Fruit fly (Drosophila melanogaster) whole organism, embryonic: Measurements from ENCODE around the gene Nmdar1.

ENCODE experiments used
- Adf1 ChIP-seq: fragments of 200-800 bp; sonication (Bioruptor generic); IDR thresholded peaks from 2 replicates; pipeline ENCODE4 v1.3.6; 2022; ENCODE audit warnings: missing biosample characterization, missing genetic modification characterization
- CG10543 ChIP-seq: fragments of 200-800 bp; sonication (Bioruptor generic); optimal IDR thresholded peaks from 3 replicates; lab custom pipeline; 2017; ENCODE audit warnings: missing biosample characterization, mild to moderate bottlenecking, missing genetic modification characterization, moderate library complexity
- CG10959 ChIP-seq: fragments of 200-800 bp; sonication (Bioruptor generic); IDR thresholded peaks from 2 replicates; pipeline ENCODE4 v1.3.6; 2022; ENCODE audit warnings: missing biosample characterization, missing genetic modification characterization
- CG12769 ChIP-seq: fragments of 200-800 bp; sonication (Bioruptor generic); optimal IDR thresholded peaks from 2 replicates; lab custom pipeline; 2019; ENCODE audit warnings: missing biosample characterization, mild to moderate bottlenecking, missing genetic modification characterization, moderate library complexity
- CG15514 ChIP-seq: fragments of 200-800 bp; sonication (Bioruptor generic); optimal IDR thresholded peaks from 3 replicates; lab custom pipeline; 2017; ENCODE audit warnings: missing biosample characterization, missing genetic modification characterization, mild to moderate bottlenecking, moderate library complexity, missing genetic modification reagents
- CG16779 ChIP-seq: fragments of 200-800 bp; sonication (Bioruptor generic); IDR thresholded peaks from 2 replicates; pipeline ENCODE4 v1.3.6; 2022; ENCODE audit warnings: missing biosample characterization, missing genetic modification characterization
- CG16815 ChIP-seq: fragments of 200-800 bp; sonication (Bioruptor generic); optimal IDR thresholded peaks from 3 replicates; lab custom pipeline; 2017; ENCODE audit warnings: missing biosample characterization, mild to moderate bottlenecking, missing genetic modification characterization
- CG17912 ChIP-seq: fragments of 200-800 bp; sonication (Bioruptor generic); optimal IDR thresholded peaks from 2 replicates; lab custom pipeline; 2018; ENCODE audit warnings: missing biosample characterization, mild to moderate bottlenecking, missing genetic modification characterization
- CG18599 ChIP-seq: fragments of 200-800 bp; sonication (Bioruptor generic); optimal IDR thresholded peaks from 3 replicates; lab custom pipeline; 2017; ENCODE audit warnings: missing biosample characterization, missing genetic modification characterization, mild to moderate bottlenecking, moderate library complexity, missing genetic modification reagents
- CG31441 ChIP-seq: fragments of 200-800 bp; sonication (Bioruptor generic); IDR thresholded peaks from 2 replicates; pipeline ENCODE4 v1.3.6; 2022; ENCODE audit warnings: missing biosample characterization, missing genetic modification characterization
- CG3407 ChIP-seq: fragments of 200-800 bp; sonication (Bioruptor generic); optimal IDR thresholded peaks from 2 replicates; lab custom pipeline; 2018; ENCODE audit warnings: missing biosample characterization, mild to moderate bottlenecking, missing genetic modification characterization
- CG34376 ChIP-seq: fragments of 200-800 bp; sonication (Bioruptor generic); optimal IDR thresholded peaks from 2 replicates; lab custom pipeline; 2018; ENCODE audit warnings: missing biosample characterization, mild to moderate bottlenecking, missing genetic modification characterization
- CG42726 ChIP-seq: fragments of 200-800 bp; sonication (Bioruptor generic); IDR thresholded peaks from 2 replicates; pipeline ENCODE4 v1.3.6; 2022; ENCODE audit warnings: missing biosample characterization, missing genetic modification characterization; ENCODE audit not compliant: partially characterized antibody
- CG6791 ChIP-seq: fragments of 200-800 bp; sonication (Bioruptor generic); IDR thresholded peaks from 3 replicates; pipeline ENCODE4 v1.3.6; 2022; ENCODE audit warnings: missing biosample characterization, missing genetic modification characterization; ENCODE audit not compliant: partially characterized antibody
- CG8388 ChIP-seq: fragments of 200-800 bp; sonication (Bioruptor generic); optimal IDR thresholded peaks from 2 replicates; lab custom pipeline; 2019; ENCODE audit warnings: missing biosample characterization, mild to moderate bottlenecking, missing genetic modification characterization, moderate library complexity
- Dbx ChIP-seq: fragments of 200-800 bp; sonication (Bioruptor generic); IDR thresholded peaks from 3 replicates; pipeline ENCODE4 v1.3.6; 2022; ENCODE audit warnings: missing biosample characterization, missing genetic modification characterization
- Deaf1 ChIP-seq: fragments of 200-800 bp; optimal IDR thresholded peaks from 3 replicates; lab custom pipeline; 2019; ENCODE audit warnings: missing biosample characterization, mild to moderate bottlenecking, missing genetic modification characterization, moderate library complexity
- Fer1 ChIP-seq: fragments of 200-800 bp; sonication (Bioruptor generic); optimal IDR thresholded peaks from 2 replicates; lab custom pipeline; 2017; ENCODE audit warnings: missing biosample characterization, mild to moderate bottlenecking, missing genetic modification characterization
- Gsc ChIP-seq: fragments of 200-800 bp; sonication (Bioruptor generic); IDR thresholded peaks from 2 replicates; pipeline ENCODE4 v1.3.6; 2022; ENCODE audit warnings: missing biosample characterization, missing genetic modification characterization
- HHEX ChIP-seq: fragments of 200-800 bp; sonication (Bioruptor generic); optimal IDR thresholded peaks from 3 replicates; lab custom pipeline; 2017; ENCODE audit warnings: missing biosample characterization, mild to moderate bottlenecking, missing genetic modification characterization, missing genetic modification reagents
- Jarid2 ChIP-seq: fragments of 200-800 bp; sonication (Bioruptor generic); optimal IDR thresholded peaks from 3 replicates; lab custom pipeline; 2017; ENCODE audit warnings: mild to moderate bottlenecking, missing biosample characterization, missing genetic modification reagents, missing genetic modification characterization
- Sox100B ChIP-seq: fragments of 200-800 bp; sonication (Bioruptor generic); optimal IDR thresholded peaks from 3 replicates; lab custom pipeline; 2018; ENCODE audit warnings: missing biosample characterization, mild to moderate bottlenecking, missing genetic modification characterization
- Tbp ChIP-seq: fragments of >200 bp; optimal IDR thresholded peaks from 2 replicates; lab custom pipeline; 2018; ENCODE audit warnings: missing biosample characterization, missing genetic modification characterization
- Trl ChIP-seq, 3 experiments: fragments of >200 bp in 2 of 3; fragments of 200-800 bp in 1 of 3; sonication (Bioruptor generic) in 1 of 3; optimal IDR thresholded peaks; 2 replicates in 1 of 3; 3 replicates in 2 of 3; lab custom pipeline; 2016 to 2017; ENCODE audit warnings: missing biosample characterization in 1 of 3, missing genetic modification characterization in 1 of 3
- bbx ChIP-seq: fragments of 200-800 bp; sonication (Bioruptor generic); IDR thresholded peaks from 2 replicates; pipeline ENCODE4 v1.3.6; 2022; ENCODE audit warnings: missing biosample characterization, missing genetic modification characterization; ENCODE audit not compliant: partially characterized antibody
- cg ChIP-seq: fragments of 200-800 bp; sonication (Bioruptor generic); optimal IDR thresholded peaks from 3 replicates; lab custom pipeline; 2019; ENCODE audit warnings: missing biosample characterization, mild to moderate bottlenecking, missing genetic modification characterization, moderate library complexity
- chinmo ChIP-seq: fragments of 200-800 bp; sonication (Bioruptor generic); IDR thresholded peaks from 4 replicates; pipeline ENCODE4 v1.3.6; 2022; ENCODE audit warnings: missing biosample characterization, missing genetic modification characterization; ENCODE audit not compliant: partially characterized antibody
- crp ChIP-seq, 2 experiments: fragments of 200-800 bp; sonication (Bioruptor generic); optimal IDR thresholded peaks; 2 replicates in 1 of 2; 3 replicates in 1 of 2; lab custom pipeline; 2017; ENCODE audit warnings: missing biosample characterization in 2 of 2, missing genetic modification characterization in 2 of 2, mild to moderate bottlenecking in 1 of 2, moderate library complexity in 1 of 2
- ewg ChIP-seq: fragments of 200-800 bp; sonication (Bioruptor generic); optimal IDR thresholded peaks from 3 replicates; lab custom pipeline; 2017; ENCODE audit warnings: mild to moderate bottlenecking, missing biosample characterization, missing genetic modification reagents, missing genetic modification characterization
- ftz-f1 ChIP-seq: fragments of 200-800 bp; sonication (Bioruptor generic); optimal IDR thresholded peaks from 2 replicates; lab custom pipeline; 2016; ENCODE audit warnings: missing biosample characterization, missing genetic modification characterization
- gcm2 ChIP-seq: fragments of 200-800 bp; sonication (Bioruptor generic); optimal IDR thresholded peaks from 2 replicates; lab custom pipeline; 2016; ENCODE audit warnings: missing biosample characterization, missing genetic modification characterization
- gsb ChIP-seq: fragments of 200-800 bp; sonication (Bioruptor generic); IDR thresholded peaks from 2 replicates; pipeline ENCODE4 v1.3.6; 2022; ENCODE audit warnings: missing biosample characterization, missing genetic modification characterization
- h ChIP-seq: fragments of >200 bp; optimal IDR thresholded peaks from 2 replicates; lab custom pipeline; 2017
- kah ChIP-seq: fragments of 200-800 bp; sonication (Bioruptor generic); optimal IDR thresholded peaks from 2 replicates; lab custom pipeline; 2018; ENCODE audit warnings: missing biosample characterization, mild to moderate bottlenecking, missing genetic modification characterization
- nerfin-2 ChIP-seq: fragments of 200-800 bp; sonication (Bioruptor generic); IDR thresholded peaks from 2 replicates; pipeline ENCODE4 v1.3.6; 2022; ENCODE audit warnings: missing biosample characterization, missing genetic modification characterization; ENCODE audit not compliant: partially characterized antibody
- pan ChIP-seq, 4 experiments: fragments of >200 bp in 3 of 4; fragments of 200-800 bp in 1 of 4; sonication (Bioruptor generic) in 1 of 4; optimal IDR thresholded peaks in 3 of 4; IDR thresholded peaks in 1 of 4; 2 replicates each; pipeline versions ENCODE4 v1.3.6 to Lab custom; 2017 to 2022; ENCODE audit warnings: missing biosample characterization in 2 of 4, missing genetic modification characterization in 2 of 4, mixed read lengths in 1 of 4
- pros ChIP-seq: fragments of 200-800 bp; sonication (Bioruptor generic); optimal IDR thresholded peaks from 3 replicates; lab custom pipeline; 2019; ENCODE audit warnings: missing biosample characterization, mild to moderate bottlenecking, missing genetic modification characterization, moderate library complexity
- rib ChIP-seq: fragments of 200-800 bp; sonication (Bioruptor generic); IDR thresholded peaks from 2 replicates; pipeline ENCODE4 v1.3.6; 2022; ENCODE audit warnings: missing biosample characterization, missing genetic modification characterization
- run ChIP-seq: fragments of 200-800 bp; sonication (Bioruptor generic); optimal IDR thresholded peaks from 3 replicates; lab custom pipeline; 2018; ENCODE audit warnings: missing biosample characterization, mild to moderate bottlenecking, missing genetic modification characterization
- scrt ChIP-seq: fragments of 200-800 bp; sonication (Bioruptor generic); optimal IDR thresholded peaks from 2 replicates; lab custom pipeline; 2018; ENCODE audit warnings: missing biosample characterization, mild to moderate bottlenecking, missing genetic modification characterization, moderate library complexity
- sd ChIP-seq: fragments of 200-800 bp; sonication (Bioruptor generic); optimal IDR thresholded peaks from 3 replicates; lab custom pipeline; 2018; ENCODE audit warnings: missing biosample characterization, mild to moderate bottlenecking, missing genetic modification characterization, moderate library complexity
- sens ChIP-seq: fragments of 200-800 bp; sonication (Bioruptor generic); peaks from one replicate; lab custom pipeline; 2016; ENCODE audit warnings: missing biosample characterization, missing genetic modification characterization
- sna ChIP-seq: fragments of 200-800 bp; sonication (Bioruptor generic); IDR thresholded peaks from 2 replicates; pipeline ENCODE4 v1.3.6; 2022; ENCODE audit warnings: missing biosample characterization, missing genetic modification characterization; ENCODE audit not compliant: partially characterized antibody
- so ChIP-seq: fragments of 200-800 bp; sonication (Bioruptor generic); IDR thresholded peaks from 3 replicates; pipeline ENCODE4 v1.3.6; 2022; ENCODE audit warnings: missing biosample characterization, missing genetic modification characterization
- unc-4 ChIP-seq: fragments of 200-800 bp; sonication (Bioruptor generic); IDR thresholded peaks from 2 replicates; pipeline ENCODE4 v1.3.6; 2022; ENCODE audit warnings: missing biosample characterization, missing genetic modification characterization; ENCODE audit not compliant: partially characterized antibody
- zen2 ChIP-seq: fragments of 200-800 bp; sonication (Bioruptor generic); IDR thresholded peaks from 3 replicates; pipeline ENCODE4 v1.3.6; 2022; ENCODE audit warnings: missing biosample characterization, missing genetic modification characterization; ENCODE audit not compliant: partially characterized antibody

Nmdar1 gene

DNA sequence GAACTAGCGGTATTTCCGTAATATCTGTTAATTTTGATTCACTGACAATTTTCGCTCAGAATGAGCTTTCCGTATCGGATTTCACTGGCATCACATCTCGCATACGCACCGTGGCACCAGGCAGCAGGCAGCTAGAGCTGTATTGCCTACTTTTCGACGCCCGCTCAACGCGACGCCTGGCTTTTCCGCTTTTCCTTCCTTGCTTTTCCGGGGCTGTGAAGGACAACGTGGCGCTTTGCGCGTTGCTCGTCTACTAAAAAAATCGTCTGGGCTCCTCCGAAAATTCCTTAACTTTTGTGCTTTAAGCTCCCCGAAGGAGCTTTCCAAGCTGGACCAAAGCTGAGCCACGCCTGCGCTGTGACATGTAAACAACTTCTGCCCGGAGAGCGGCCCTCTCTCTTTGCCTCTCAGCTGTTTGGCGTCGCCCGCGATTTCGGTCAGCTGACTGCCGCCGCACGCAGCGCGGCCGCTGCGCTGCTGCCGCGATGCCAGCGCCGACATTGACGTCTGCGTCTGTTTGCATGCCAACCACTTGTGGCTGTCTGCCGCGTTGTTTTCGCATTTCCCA is at the start of gene Nmdar1, which contains the start of gene CG43845:
Gene Nmdar1 (minus strand): TSS at position 259 of the 568 bp plus-strand sequence.
Gene CG43845 (minus strand): TSS at position 51 of the 568 bp plus-strand sequence.
- TF ChIP-seq chinmo (GFP tag; lab: Robert Waterston, UW) (peak; percentile 90; the same call in 2 of the 4 replicates), Adf1 (GFP tag; lab: Robert Waterston, UW) (peak; percentile 98), CG18599 (peak; percentile 1), Dbx (GFP tag; lab: Robert Waterston, UW) (peak; percentile 35; the same call in 1 of the 3 replicates), Deaf1 (tag; lab: Kevin White, UChicago) (peak; percentile 11), run (no peak), ewg (GFP tag; lab: Kevin White, UChicago) (peak; percentile 89), CG10959 (GFP tag; lab: Robert Waterston, UW) (0 out of 2 replicates have a peak, but pooled peaks have one; percentile 26), sens (peak; percentile 74), CG16779 (GFP tag; lab: Robert Waterston, UW) (0 out of 2 replicates have a peak, but pooled peaks have one; percentile 33), cg (GFP tag; lab: Kevin White, UChicago) (peak; percentile 5), sd (tag; lab: Kevin White, UChicago) (peak; percentile 18), Tbp (no peak), CG6791 (no peak), sna (GFP tag; lab: Robert Waterston, UW) (peak; percentile 62; the same call in 1 of the 2 replicates), CG16815 (GFP tag; lab: Kevin White, UChicago) (no peak), scrt (GFP tag; lab: Kevin White, UChicago) (peak; percentile 93), CG8388 (GFP tag; lab: Kevin White, UChicago) (no peak), crp (GFP tag; optimal IDR thresholded peaks at IDR 0.05; lab: Kevin White, UChicago) (peak in 1 of 2 experiments; percentile 80), HHEX (GFP tag; lab: Kevin White, UChicago) (no peak), CG34376 (peak; percentile 25), rib (GFP tag; lab: Robert Waterston, UW) (no peak), unc-4 (GFP tag; lab: Robert Waterston, UW) (peak; percentile 51), CG31441 (GFP tag; lab: Robert Waterston, UW) (no peak), CG3407 (GFP tag; lab: Kevin White, UChicago) (no peak), Trl (optimal IDR thresholded peaks at IDR 0.05; lab: Kevin White, UChicago) (peak; percentile 57 to 61), Trl (GFP tag; optimal IDR thresholded peaks at IDR 0.05; lab: Kevin White, UChicago) (peak; percentile 17), so (peak; percentile 21; the same call in 1 of the 3 replicates), pan (optimal IDR thresholded peaks at IDR 0.05; lab: Kevin White, UChicago) (no peak), pan (GFP tag; optimal IDR thresholded peaks at IDR 0.05 in 1 of 2, IDR thresholded peaks at IDR 0.05 in 1 of 2) (no peak), CG15514 (GFP tag; lab: Kevin White, UChicago) (peak; percentile 19), pros (no peak), Fer1 (GFP tag; lab: Kevin White, UChicago) (peak; percentile 39), CG42726 (GFP tag; lab: Robert Waterston, UW) (0 out of 2 replicates have a peak, but pooled peaks have one; percentile 5), gsb (0 out of 2 replicates have a peak, but pooled peaks have one; percentile 11), gcm2 (no peak), h (no peak), Gsc (GFP tag; lab: Robert Waterston, UW) (no peak), zen2 (GFP tag; lab: Robert Waterston, UW) (peak; percentile 71; the same call in 2 of the 3 replicates), CG17912 (no peak), kah (GFP tag; lab: Kevin White, UChicago) (peak; percentile 90), CG12769 (tag; lab: Kevin White, UChicago) (peak; percentile 7), ftz-f1 (GFP tag; lab: Kevin White, UChicago) (no peak), bbx (peak; percentile 12; the same call in 1 of the 2 replicates), CG10543 (GFP tag; lab: Kevin White, UChicago) (peak; percentile 2), Jarid2 (GFP tag; lab: Kevin White, UChicago) (peak; percentile 0), Sox100B (GFP tag; lab: Kevin White, UChicago) (no peak), nerfin-2 (GFP tag; lab: Robert Waterston, UW) (no peak)
